Fruit fly (Drosophila melanogaster) whole organism, prepupa: Measurements from ENCODE around the gene BBIP1.

ENCODE experiments used
- CG4318 ChIP-seq: fragments of 200-800 bp; sonication (Bioruptor generic); optimal IDR thresholded peaks from 3 replicates; lab custom pipeline; 2017; ENCODE audit warnings: missing biosample characterization, mild to moderate bottlenecking, missing genetic modification characterization
- Met ChIP-seq: fragments of 200-800 bp; sonication (Bioruptor generic); optimal IDR thresholded peaks from 3 replicates; lab custom pipeline; 2016; ENCODE audit warnings: missing biosample characterization, missing genetic modification characterization

DNA sequence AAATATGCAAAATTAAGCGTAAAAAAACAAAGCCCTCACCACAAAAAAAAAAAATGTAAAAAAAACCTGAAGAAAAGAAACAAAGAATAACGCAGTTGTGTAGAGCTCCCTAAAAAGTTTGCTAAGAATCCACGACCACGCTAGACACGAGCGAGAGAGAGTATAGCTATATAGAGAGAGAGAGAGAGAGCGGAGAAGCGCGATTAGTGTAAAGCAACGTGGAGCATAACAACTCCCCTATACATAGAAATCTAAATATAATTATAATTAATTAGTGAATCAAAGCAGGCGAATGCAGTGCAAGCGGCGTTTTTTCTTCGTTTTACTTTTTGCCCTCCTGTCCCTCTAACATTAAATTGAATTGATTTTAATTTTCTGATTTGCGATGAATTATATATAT is 44.8 kb upstream of the BBIP1 start:
- no peak for TF ChIP-seq Met (GFP tag; lab: Kevin White, UChicago)
- TF ChIP-seq CG4318 (GFP tag; lab: Kevin White, UChicago): no peak
